Worm (Caenorhabditis elegans) whole organism, L2 larva: ENCODE results near the gene ZK1236.9.

Experiments
- Y55F3AM.14 ChIP-seq: fragments of 200-800 bp; sonication (Bioruptor generic); optimal IDR thresholded peaks from 2 replicates; lab custom pipeline; 2018; ENCODE audit warnings: mild to moderate bottlenecking, missing genetic modification characterization, missing compliant biosample characterization
- fos-1 ChIP-seq: fragments of 150-350 bp; optimal IDR thresholded peaks from 2 replicates; lab custom pipeline; 2014; ENCODE audit warnings: missing biosample characterization, missing genetic modification characterization
- lin-13 ChIP-seq: fragments of 150-350 bp; optimal IDR thresholded peaks from 2 replicates; lab custom pipeline; 2014; ENCODE audit warnings: missing biosample characterization, missing genetic modification reagents, missing genetic modification characterization
- lsy-2 ChIP-seq, 2 experiments: fragments of 150-350 bp in 1 of 2; sonication (generic microtip) in 1 of 2; optimal IDR thresholded peaks; 2 replicates each; lab custom pipeline; 2014 to 2017; ENCODE audit warnings: missing biosample characterization in 2 of 2, missing genetic modification characterization in 2 of 2
- nhr-6 ChIP-seq: fragments of 150-350 bp; optimal IDR thresholded peaks from 2 replicates; lab custom pipeline; 2014; ENCODE audit warnings: missing biosample characterization, missing genetic modification characterization
- nhr-77 ChIP-seq: fragments of 150-350 bp; optimal IDR thresholded peaks from 2 replicates; lab custom pipeline; 2014; ENCODE audit warnings: missing biosample characterization, missing genetic modification characterization
- unc-39 ChIP-seq: fragments of 150-350 bp; optimal IDR thresholded peaks from 2 replicates; lab custom pipeline; 2014; ENCODE audit warnings: missing biosample characterization, missing genetic modification characterization
- unc-55 ChIP-seq: fragments of 150-350 bp; sonication (generic microtip); optimal IDR thresholded peaks from 3 replicates; lab custom pipeline; 2014; ENCODE audit warnings: missing biosample characterization, missing genetic modification reagents, missing genetic modification characterization

DNA sequence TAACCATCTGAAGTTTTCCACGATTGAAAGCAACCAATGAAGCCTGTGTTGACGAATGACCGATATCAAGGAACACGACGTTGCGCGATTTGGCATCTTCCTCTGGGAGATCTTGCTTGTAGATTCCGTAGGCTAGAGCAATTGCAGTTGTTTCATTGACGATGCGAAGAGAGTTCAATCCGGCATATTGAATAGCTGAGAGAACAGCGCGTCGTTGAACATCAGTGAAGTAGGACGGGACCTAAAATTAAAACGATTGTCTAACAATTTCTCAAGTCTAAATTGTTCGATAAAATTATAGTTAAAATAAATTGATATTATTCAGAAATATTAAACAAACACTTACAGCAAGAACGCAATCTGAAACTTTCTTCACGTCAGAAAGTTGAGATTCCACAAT, 11.1 kb upstream of the ZK1236.9 start:
- TF ChIP-seq lsy-2 (tag; optimal IDR thresholded peaks at IDR 0.05; lab: Kevin White, UChicago), result no peak
- TF ChIP-seq lin-13 (GFP tag; lab: Kevin White, UChicago), result no peak
- TF ChIP-seq fos-1 (tag; lab: Kevin White, UChicago), result no peak
- no peak for TF ChIP-seq unc-39 (tag; lab: Kevin White, UChicago)
- no peak for TF ChIP-seq Y55F3AM.14 (GFP tag; lab: Kevin White, UChicago)
- TF ChIP-seq nhr-77, result no peak
- no peak for TF ChIP-seq nhr-6 (tag; lab: Kevin White, UChicago)
- TF ChIP-seq unc-55 (GFP tag; lab: Kevin White, UChicago), result no peak
